Worm (Caenorhabditis elegans) whole organism, midembryonic: Measurements from ENCODE around the gene srp-3.

Experiments used
- cog-1 ChIP-seq: sonication (generic microtip); optimal IDR thresholded peaks from 2 replicates; lab custom pipeline; 2016; ENCODE audit warnings: missing genetic modification characterization, missing compliant biosample characterization
- flt-1 ChIP-seq: fragments of 200-800 bp; sonication (Bioruptor generic); IDR thresholded peaks from 2 replicates; pipeline ENCODE4 v1.3.6; 2022; ENCODE audit warnings: missing genetic modification characterization, missing compliant biosample characterization
- med-1 ChIP-seq: sonication (generic microtip); optimal IDR thresholded peaks from 2 replicates; lab custom pipeline; 2017; ENCODE audit warnings: missing genetic modification characterization, mild to moderate bottlenecking, missing compliant biosample characterization, antibody characterized with exemption, missing genetic modification reagents; ENCODE audit not compliant: insufficient read depth
- ztf-29 ChIP-seq: fragments of 200-800 bp; sonication (Bioruptor generic); IDR thresholded peaks from 2 replicates; pipeline ENCODE4 v1.3.6; 2022; ENCODE audit warnings: missing genetic modification reagents, missing genetic modification characterization, missing compliant biosample characterization

DNA sequence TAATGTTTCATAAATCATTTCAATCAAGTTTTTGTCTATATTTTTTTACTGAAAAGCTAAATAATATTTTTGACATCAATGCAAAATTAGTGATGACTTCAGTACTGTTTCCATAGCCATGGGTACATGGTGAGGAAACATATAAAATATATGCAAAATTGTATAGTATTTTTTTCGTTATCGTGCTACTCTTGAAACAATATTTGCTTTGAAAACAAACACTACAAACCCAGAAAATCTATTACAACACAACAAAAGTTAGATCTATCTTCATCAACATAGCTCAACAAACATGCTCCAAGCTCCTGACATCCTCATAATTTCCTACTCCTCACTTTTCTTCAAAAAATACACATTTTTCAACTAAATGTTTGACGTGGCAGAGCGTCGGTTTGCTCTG, at the start of gene srp-3:
- no peak for TF ChIP-seq ztf-29 (GFP tag; lab: Robert Waterston, UW)
- TF ChIP-seq med-1, result no peak
- TF ChIP-seq cog-1 (tag; lab: Kevin White, UChicago), result no peak
- TF ChIP-seq flt-1 (GFP tag; lab: Robert Waterston, UW), result no peak
